Worm (Caenorhabditis elegans) whole organism, midembryonic: ENCODE data around the gene ins-8.

Experiments
- cog-1 ChIP-seq: sonication (generic microtip); optimal IDR thresholded peaks from 2 replicates; lab custom pipeline; 2016; ENCODE audit warnings: missing genetic modification characterization, missing compliant biosample characterization
- flt-1 ChIP-seq: fragments of 200-800 bp; sonication (Bioruptor generic); IDR thresholded peaks from 2 replicates; pipeline ENCODE4 v1.3.6; 2022; ENCODE audit warnings: missing genetic modification characterization, missing compliant biosample characterization
- klf-2 ChIP-seq: fragments of 200-800 bp; sonication (Bioruptor generic); conservative IDR thresholded peaks from 2 replicates; pipeline ENCODE4 v1.3.6; 2022; ENCODE audit warnings: missing genetic modification reagents, missing genetic modification characterization, missing compliant biosample characterization
- med-1 ChIP-seq: sonication (generic microtip); optimal IDR thresholded peaks from 2 replicates; lab custom pipeline; 2017; ENCODE audit warnings: missing genetic modification characterization, mild to moderate bottlenecking, missing compliant biosample characterization, antibody characterized with exemption, missing genetic modification reagents; ENCODE audit not compliant: insufficient read depth
- ztf-23 ChIP-seq: fragments of 200-800 bp; sonication (Bioruptor generic); IDR thresholded peaks from 2 replicates; pipeline ENCODE4 v1.3.6; 2022; ENCODE audit warnings: missing genetic modification reagents, missing genetic modification characterization, missing compliant biosample characterization
- ztf-29 ChIP-seq: fragments of 200-800 bp; sonication (Bioruptor generic); IDR thresholded peaks from 2 replicates; pipeline ENCODE4 v1.3.6; 2022; ENCODE audit warnings: missing genetic modification reagents, missing genetic modification characterization, missing compliant biosample characterization

DNA sequence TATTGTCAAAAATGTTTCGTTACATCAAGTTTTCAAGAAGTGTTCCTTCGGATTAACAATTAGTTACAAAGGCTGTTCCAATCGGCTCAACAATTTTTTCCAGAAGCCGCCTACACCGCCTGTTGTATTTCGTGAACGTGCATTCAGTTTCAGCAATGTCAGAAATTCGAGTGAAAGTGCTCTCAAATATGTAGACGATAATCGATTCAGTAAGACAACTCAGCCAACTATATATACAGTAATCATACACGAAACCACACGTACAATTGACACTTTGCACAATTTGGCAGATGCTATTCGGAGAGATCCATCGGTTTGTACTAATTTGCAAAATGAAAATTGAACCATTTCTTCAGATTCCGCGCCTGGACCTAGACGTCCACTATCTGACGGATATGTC lies 15.8 kb upstream of the ins-8 start:
- TF ChIP-seq ztf-23 (GFP tag; lab: Robert Waterston, UW) (no peak), klf-2 (GFP tag; lab: Robert Waterston, UW) (no peak), med-1 (no peak), flt-1 (no peak), ztf-29 (GFP tag; lab: Robert Waterston, UW) (no peak), cog-1 (tag; lab: Kevin White, UChicago) (no peak)
